Worm (Caenorhabditis elegans) whole organism, L1 larva: ENCODE data around the gene F47B10.8.
A peak's percentile ranks its signal among the peaks of the same experiment; 100 is the strongest.

Experiments used
- C04F5.9 ChIP-seq: sonication (generic microtip); optimal IDR thresholded peaks from 2 replicates; lab custom pipeline; 2016; ENCODE audit warnings: missing genetic modification characterization, missing compliant biosample characterization
- C34B4.2 ChIP-seq: sonication (generic microtip); optimal IDR thresholded peaks from 2 replicates; lab custom pipeline; 2017; ENCODE audit warnings: mild to moderate bottlenecking, missing genetic modification characterization, missing compliant biosample characterization
- F16B12.6 ChIP-seq: fragments of 150-350 bp; optimal IDR thresholded peaks from 2 replicates; lab custom pipeline; 2014; ENCODE audit warnings: missing biosample characterization, missing genetic modification characterization
- aly-2 ChIP-seq: fragments of 150-350 bp; optimal IDR thresholded peaks from 2 replicates; lab custom pipeline; 2014; ENCODE audit warnings: missing biosample characterization, missing genetic modification characterization
- ceh-63 ChIP-seq: fragments of 200-800 bp; sonication (Bioruptor generic); optimal IDR thresholded peaks from 2 replicates; lab custom pipeline; 2018; ENCODE audit warnings: mild to moderate bottlenecking, missing genetic modification characterization, missing compliant biosample characterization
- ceh-82 ChIP-seq, 3 experiments: fragments of 150-350 bp in 1 of 3; sonication (generic microtip) in 2 of 3; optimal IDR thresholded peaks; 2 replicates each; lab custom pipeline; 2014 to 2017; ENCODE audit warnings: missing biosample characterization in 3 of 3, missing genetic modification characterization in 3 of 3
- dpl-1 ChIP-seq, 3 experiments: fragments of 150-350 bp in 2 of 3; sonication (generic microtip) in 1 of 3; optimal IDR thresholded peaks; 2 replicates each; lab custom pipeline; 2014 to 2017; ENCODE audit warnings: missing biosample characterization in 3 of 3, missing genetic modification characterization in 3 of 3, missing genetic modification reagents in 3 of 3
- dsc-1 ChIP-seq: sonication (generic microtip); optimal IDR thresholded peaks from 2 replicates; lab custom pipeline; 2016; ENCODE audit warnings: mild to moderate bottlenecking, missing genetic modification characterization, missing compliant biosample characterization
- efl-1 ChIP-seq, 4 experiments: fragments of 150-350 bp; optimal IDR thresholded peaks in 3 of 4; peaks in 1 of 4; 1 replicate in 1 of 4; 2 replicates in 3 of 4; lab custom pipeline; 2014; ENCODE audit warnings: missing biosample characterization in 2 of 4, missing genetic modification characterization in 2 of 4, missing genetic modification reagents in 2 of 4
- egl-27 ChIP-seq, 2 experiments: fragments of 150-350 bp in 1 of 2; sonication (generic microtip); optimal IDR thresholded peaks; 3 replicates each; lab custom pipeline; 2017 to 2018; ENCODE audit warnings: missing biosample characterization in 2 of 2, missing genetic modification characterization in 2 of 2, missing genetic modification reagents in 2 of 2
- elt-2 ChIP-seq: sonication (generic microtip); optimal IDR thresholded peaks from 2 replicates; lab custom pipeline; 2016; ENCODE audit warnings: missing genetic modification characterization, mild to moderate bottlenecking, inconsistent platforms, missing compliant biosample characterization, missing genetic modification reagents
- elt-3 ChIP-seq, 6 experiments: fragments of 150-350 bp in 1 of 6; sonication (generic microtip); optimal IDR thresholded peaks; 2 replicates each; lab custom pipeline; 2017 to 2018; ENCODE audit warnings: missing biosample characterization in 6 of 6, missing genetic modification characterization in 6 of 6, inconsistent platforms in 1 of 6
- fkh-8 ChIP-seq: sonication (generic microtip); optimal IDR thresholded peaks from 2 replicates; lab custom pipeline; 2016; ENCODE audit warnings: mild to moderate bottlenecking, missing genetic modification characterization, missing compliant biosample characterization
- fos-1 ChIP-seq: fragments of 150-350 bp; optimal IDR thresholded peaks from 2 replicates; lab custom pipeline; 2014; ENCODE audit warnings: missing biosample characterization, missing genetic modification characterization
- hlh-4 ChIP-seq: sonication (generic microtip); optimal IDR thresholded peaks from 2 replicates; lab custom pipeline; 2016; ENCODE audit warnings: mild to moderate bottlenecking, missing genetic modification characterization, missing compliant biosample characterization
- hpl-2 ChIP-seq: fragments of 150-350 bp; optimal IDR thresholded peaks from 2 replicates; lab custom pipeline; 2014; ENCODE audit warnings: missing biosample characterization, missing genetic modification reagents, missing genetic modification characterization
- irx-1 ChIP-seq: sonication (generic microtip); optimal IDR thresholded peaks from 2 replicates; lab custom pipeline; 2016; ENCODE audit warnings: missing genetic modification characterization, missing compliant biosample characterization
- jun-1 ChIP-seq: fragments of 150-350 bp; optimal IDR thresholded peaks from 2 replicates; lab custom pipeline; 2014; ENCODE audit warnings: missing biosample characterization, missing genetic modification reagents, missing genetic modification characterization
- lin-13 ChIP-seq: fragments of 150-350 bp; optimal IDR thresholded peaks from 2 replicates; lab custom pipeline; 2014; ENCODE audit warnings: missing biosample characterization, missing genetic modification reagents, missing genetic modification characterization
- lin-14 ChIP-seq: fragments of 200-800 bp; sonication (Bioruptor generic); optimal IDR thresholded peaks from 2 replicates; lab custom pipeline; 2018; ENCODE audit warnings: mild to moderate bottlenecking, missing genetic modification characterization, moderate library complexity, missing compliant biosample characterization
- lsy-2 ChIP-seq, 2 experiments: fragments of 150-350 bp; optimal IDR thresholded peaks; 2 replicates each; lab custom pipeline; 2014; ENCODE audit warnings: missing biosample characterization in 2 of 2, missing genetic modification characterization in 2 of 2
- mdl-1 ChIP-seq, 2 experiments: fragments of 150-350 bp; optimal IDR thresholded peaks; 2 replicates each; lab custom pipeline; 2014 to 2017; ENCODE audit warnings: missing biosample characterization in 2 of 2, missing genetic modification characterization in 2 of 2, inconsistent platforms in 1 of 2
- nhr-11 ChIP-seq: fragments of 150-350 bp; optimal IDR thresholded peaks from 2 replicates; lab custom pipeline; 2014; ENCODE audit warnings: missing biosample characterization, missing genetic modification characterization
- nhr-47 ChIP-seq: sonication (generic microtip); optimal IDR thresholded peaks from 2 replicates; lab custom pipeline; 2016; ENCODE audit warnings: mild to moderate bottlenecking, missing genetic modification characterization, moderate library complexity, missing compliant biosample characterization
- nhr-71 ChIP-seq: sonication (generic microtip); optimal IDR thresholded peaks from 2 replicates; lab custom pipeline; 2016; ENCODE audit warnings: mild to moderate bottlenecking, missing genetic modification characterization, moderate library complexity, missing compliant biosample characterization
- nhr-77 ChIP-seq: fragments of 150-350 bp; optimal IDR thresholded peaks from 2 replicates; lab custom pipeline; 2014; ENCODE audit warnings: missing biosample characterization, missing genetic modification characterization
- nhr-84 ChIP-seq: sonication (generic microtip); optimal IDR thresholded peaks from 2 replicates; lab custom pipeline; 2017; ENCODE audit warnings: missing biosample characterization, missing genetic modification characterization
- nhr-85 ChIP-seq: sonication (generic microtip); peaks from one replicate; lab custom pipeline; 2016; ENCODE audit warnings: missing genetic modification characterization, inconsistent platforms, missing compliant biosample characterization
- nhr-90 ChIP-seq: sonication (generic microtip); optimal IDR thresholded peaks from 2 replicates; lab custom pipeline; 2016; ENCODE audit warnings: mild to moderate bottlenecking, missing genetic modification characterization, missing compliant biosample characterization; ENCODE audit not compliant: poor library complexity
- rnt-1 ChIP-seq: sonication (generic microtip); optimal IDR thresholded peaks from 2 replicates; lab custom pipeline; 2016; ENCODE audit warnings: mild to moderate bottlenecking, missing genetic modification characterization, moderate library complexity, missing compliant biosample characterization
- snu-23 ChIP-seq: sonication (generic microtip); optimal IDR thresholded peaks from 2 replicates; lab custom pipeline; 2016; ENCODE audit warnings: missing genetic modification characterization, missing compliant biosample characterization
- sox-4 ChIP-seq: sonication (generic microtip); optimal IDR thresholded peaks from 2 replicates; lab custom pipeline; 2016; ENCODE audit warnings: missing genetic modification characterization, missing compliant biosample characterization
- swsn-7 ChIP-seq: sonication (generic microtip); optimal IDR thresholded peaks from 2 replicates; lab custom pipeline; 2016; ENCODE audit warnings: missing genetic modification characterization, missing compliant biosample characterization
- tlp-1 ChIP-seq: fragments of 150-350 bp; optimal IDR thresholded peaks from 2 replicates; lab custom pipeline; 2014; ENCODE audit warnings: missing biosample characterization, missing genetic modification characterization
- unc-130 ChIP-seq: fragments of 150-350 bp; optimal IDR thresholded peaks from 2 replicates; lab custom pipeline; 2017; ENCODE audit warnings: missing biosample characterization, missing genetic modification characterization, inconsistent platforms

F47B10.8 gene

ce11 chrX:10900079-10900724 is 10.4 kb downstream of the F47B10.8 start, which contains the start of gene suca-1 (continued):
- peak; percentile 14 to 50 for TF ChIP-seq lsy-2 (tag; optimal IDR thresholded peaks at IDR 0.05; lab: Kevin White, UChicago)
- no peak for TF ChIP-seq egl-27 (tag; optimal IDR thresholded peaks at IDR 0.05; lab: Kevin White, UChicago)
- no peak for TF ChIP-seq sox-4 (tag; lab: Kevin White, UChicago)
- no peak for TF ChIP-seq elt-3 (tag; optimal IDR thresholded peaks at IDR 0.05; lab: Kevin White, UChicago)
- peak in 1 of 2 experiments; percentile 27 for TF ChIP-seq mdl-1 (tag; optimal IDR thresholded peaks at IDR 0.05; lab: Kevin White, UChicago)
- peak; percentile 7 for TF ChIP-seq jun-1 (tag; lab: Kevin White, UChicago)
- TF ChIP-seq nhr-11, result no peak
- peak; percentile 93 for TF ChIP-seq F16B12.6 (tag; lab: Kevin White, UChicago)
- TF ChIP-seq lin-14 (GFP tag; lab: Kevin White, UChicago), result peak; percentile 72
- TF ChIP-seq lin-13 (GFP tag; lab: Kevin White, UChicago), result peak; percentile 7
- no peak for TF ChIP-seq nhr-85 (tag; lab: Kevin White, UChicago)
- TF ChIP-seq rnt-1, result peak; percentile 61
- TF ChIP-seq nhr-77, result no peak
- TF ChIP-seq nhr-90 (tag; lab: Kevin White, UChicago), result peak; percentile 38
- TF ChIP-seq nhr-47 (tag; lab: Kevin White, UChicago), result peak; percentile 44
- TF ChIP-seq swsn-7 (tag; lab: Kevin White, UChicago), result peak; percentile 57
- peak; percentile 51 for TF ChIP-seq nhr-71 (tag; lab: Kevin White, UChicago)

- no peak for TF ChIP-seq ceh-63 (GFP tag; lab: Kevin White, UChicago)
- TF ChIP-seq hpl-2, result no peak
- TF ChIP-seq, all 84 proteins: peak for 0
Observed at ce11 chrX:10896498-10896897, 14.1 kb downstream of the F47B10.8 start, which contains the start of gene haly-1. Gene haly-1 (minus strand): TSS chrX:10896598.

ce11 chrX:10891890-10892289 is 18.7 kb downstream of the F47B10.8 start, which contains the start of gene F47B10.3:
Gene F47B10.3 (plus strand): TSS chrX:10892190.
- TF ChIP-seq efl-1 (optimal IDR thresholded peaks at IDR 0.05; lab: Kevin White, UChicago) (no peak), efl-1 (GFP tag; optimal IDR thresholded peaks at IDR 0.05 in 1 of 2; lab: Kevin White, UChicago) (peak in 1 of 2 experiments; percentile 67), unc-130 (tag; lab: Kevin White, UChicago) (no peak), fkh-8 (tag; lab: Kevin White, UChicago) (peak; percentile 25)

- TF ChIP-seq nhr-77 (no peak), tlp-1 (tag; lab: Kevin White, UChicago) (no peak), jun-1 (tag; lab: Kevin White, UChicago) (no peak), C34B4.2 (no peak), irx-1 (no peak), nhr-85 (tag; lab: Kevin White, UChicago) (no peak), ceh-82 (tag; optimal IDR thresholded peaks at IDR 0.05; lab: Kevin White, UChicago) (no peak), C04F5.9 (tag; lab: Kevin White, UChicago) (no peak), swsn-7 (tag; lab: Kevin White, UChicago) (no peak), fos-1 (tag; lab: Kevin White, UChicago) (no peak), snu-23 (GFP tag; lab: Kevin White, UChicago) (no peak), hlh-4 (tag; lab: Kevin White, UChicago) (no peak), elt-3 (tag; optimal IDR thresholded peaks at IDR 0.05; lab: Kevin White, UChicago) (no peak), dpl-1 (GFP tag; optimal IDR thresholded peaks at IDR 0.05; lab: Kevin White, UChicago) (no peak), elt-2 (no peak), aly-2 (tag; lab: Kevin White, UChicago) (no peak), dsc-1 (no peak), nhr-84 (tag; lab: Kevin White, UChicago) (no peak)
Observed at ce11 chrX:10890965-10891364, 19.7 kb downstream of the F47B10.8 start, which contains the start of gene F47B10.4. Gene F47B10.4 (plus strand): TSS chrX:10891265.
